Worm (Caenorhabditis elegans): ENCODE results near the gene F38H4.5.

The F38H4.5 gene

DNA sequence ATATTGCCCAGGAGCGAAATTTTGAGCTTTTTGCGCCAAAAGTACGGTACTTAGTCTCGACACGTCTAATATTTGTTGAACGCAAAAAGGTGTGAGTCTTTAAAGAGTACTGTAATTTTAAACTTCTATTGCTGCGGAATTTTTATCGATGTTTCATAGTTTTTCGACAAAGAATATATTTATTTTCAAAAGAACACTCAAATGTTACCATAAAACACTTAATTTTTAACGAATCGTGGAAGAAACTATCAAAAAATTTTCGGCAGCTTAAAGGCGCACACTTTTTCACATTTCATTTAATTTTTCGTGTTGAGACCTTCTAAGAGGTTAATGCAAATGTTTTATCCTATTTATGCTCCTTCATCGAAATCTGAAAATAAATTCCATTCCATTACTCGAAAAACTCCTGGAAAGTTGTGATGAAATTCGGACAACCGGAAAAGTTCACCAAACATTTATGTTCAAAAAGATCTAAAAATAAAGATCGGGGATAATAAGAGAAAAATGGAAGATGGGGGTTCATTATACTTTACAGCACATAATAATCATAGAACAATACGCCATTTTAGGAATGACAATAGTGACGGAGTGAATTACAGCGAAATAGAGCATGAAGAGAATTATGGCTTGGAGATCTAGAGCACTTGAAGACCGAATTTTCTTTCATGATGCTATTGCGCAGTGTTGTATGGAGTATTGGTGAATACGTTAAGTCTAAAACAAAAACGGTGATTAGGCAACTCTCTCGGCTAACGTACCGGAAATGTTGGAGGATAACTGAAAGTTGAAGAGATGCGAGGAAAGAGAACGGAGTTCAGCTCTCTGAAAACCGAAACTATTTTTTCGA is 31.7 kb upstream of the F38H4.5 start:
- peak; percentile 42 for TF ChIP-seq rbr-2 (tag; optimal IDR thresholded peaks at IDR 0.05)
- 0 out of 2 replicates have a peak, but pooled peaks have one; percentile 44 for TF ChIP-seq Y105C5A.15 (GFP tag; IDR thresholded peaks at IDR 0.05)
- TF ChIP-seq nhr-41 (GFP tag; IDR thresholded peaks at IDR 0.05), result no peak
- peak; percentile 82 for TF ChIP-seq ama-1 (optimal IDR thresholded peaks at IDR 0.05)
- no peak for TF ChIP-seq mxl-3 (GFP tag; optimal IDR thresholded peaks at IDR 0.05)
- TF ChIP-seq duxl-1 (tag; optimal IDR thresholded peaks at IDR 0.05; ENCODE audit: poor library complexity), result peak; percentile 30
- TF ChIP-seq F49E8.2 (tag; optimal IDR thresholded peaks at IDR 0.05; ENCODE audit: borderline replicate concordance), result peak; percentile 67
- TF ChIP-seq saeg-2 (GFP tag; IDR thresholded peaks at IDR 0.05), result 0 out of 2 replicates have a peak, but pooled peaks have one; percentile 18
- no peak for TF ChIP-seq F44E2.7 (GFP tag; IDR thresholded peaks at IDR 0.05)
- peak; percentile 44 for TF ChIP-seq lin-13 (GFP tag; optimal IDR thresholded peaks at IDR 0.05)
- TF ChIP-seq hmg-1.1 (GFP tag; IDR thresholded peaks at IDR 0.05), result no peak
- TF ChIP-seq lin-39 (tag; optimal IDR thresholded peaks at IDR 0.05), result no peak
- TF ChIP-seq nhr-6 (tag; optimal IDR thresholded peaks at IDR 0.05), result no peak
- no peak for TF ChIP-seq mep-1 (tag; optimal IDR thresholded peaks at IDR 0.05)
- TF ChIP-seq hif-1 (tag; optimal IDR thresholded peaks at IDR 0.05), result no peak
- peak; percentile 3 for TF ChIP-seq unc-130 (GFP tag; optimal IDR thresholded peaks at IDR 0.05)
- no peak for TF ChIP-seq nhr-48 (tag; optimal IDR thresholded peaks at IDR 0.05)
- no peak for TF ChIP-seq Y75B8A.6 (GFP tag; IDR thresholded peaks at IDR 0.05)
- TF ChIP-seq aha-1 (tag), result peak; percentile 54
- TF ChIP-seq ceh-82 (tag; optimal IDR thresholded peaks at IDR 0.05), result no peak
- TF ChIP-seq ceh-44 (GFP tag; IDR thresholded peaks at IDR 0.05), result no peak
- no peak for TF ChIP-seq zip-11 (GFP tag; IDR thresholded peaks at IDR 0.05)
- TF ChIP-seq cey-2 (tag; optimal IDR thresholded peaks at IDR 0.05; ENCODE audit: borderline replicate concordance, insufficient read depth), result no peak
- TF ChIP-seq Y5F2A.4 (GFP tag; optimal IDR thresholded peaks at IDR 0.05), result peak; percentile 17
- no peak for TF ChIP-seq aly-2 (tag; optimal IDR thresholded peaks at IDR 0.05)
- no peak for TF ChIP-seq nhr-28 (tag; optimal IDR thresholded peaks at IDR 0.05)
- TF ChIP-seq F37D6.2 (tag; optimal IDR thresholded peaks at IDR 0.05), result no peak
- peak; percentile 11 for TF ChIP-seq hlh-11 (tag; optimal IDR thresholded peaks at IDR 0.05)
- TF ChIP-seq dve-1 (tag; optimal IDR thresholded peaks at IDR 0.05; ENCODE audit: insufficient read depth), result peak; percentile 20
- no peak for TF ChIP-seq ces-1 (GFP tag; optimal IDR thresholded peaks at IDR 0.05)
- no peak for TF ChIP-seq hlh-30 (tag; optimal IDR thresholded peaks at IDR 0.05; ENCODE audit: insufficient read depth)
- TF ChIP-seq dmd-8 (GFP tag; IDR thresholded peaks at IDR 0.05), result no peak
- TF ChIP-seq ztf-7 (tag; optimal IDR thresholded peaks at IDR 0.05), result no peak
- TF ChIP-seq dmd-6 (GFP tag; IDR thresholded peaks at IDR 0.05), result no peak; the same call in 1 of the 2 replicates
- TF ChIP-seq madf-9 (GFP tag; conservative IDR thresholded peaks at IDR 0.05), result no peak
- 0 out of 4 replicates have a peak, but pooled peaks have one; percentile 4 to 13 for TF ChIP-seq madf-5 (GFP tag; IDR thresholded peaks at IDR 0.05)
- TF ChIP-seq pha-4 (GFP tag; IDR thresholded peaks at IDR 0.05), result peak; percentile 13; the same call in 1 of the 2 replicates
- TF ChIP-seq pha-4 (tag; optimal IDR thresholded peaks at IDR 0.05), result no peak
- TF ChIP-seq daf-8 (GFP tag; IDR thresholded peaks at IDR 0.05), result no peak
- TF ChIP-seq zfp-3 (GFP tag; conservative IDR thresholded peaks at IDR 0.05), result no peak; the same call in 1 of the 2 replicates
- TF ChIP-seq mes-2 (tag; optimal IDR thresholded peaks at IDR 0.05; ENCODE audit: poor library complexity, severe bottlenecking), result peak; percentile 31
- no peak for TF ChIP-seq unc-39 (tag; optimal IDR thresholded peaks at IDR 0.05)
- no peak for TF ChIP-seq nhr-11 (tag; optimal IDR thresholded peaks at IDR 0.05)
- peak; percentile 61 for TF ChIP-seq snpc-1.2 (GFP tag; IDR thresholded peaks at IDR 0.05)
- no peak for TF ChIP-seq ceh-20 (GFP tag; IDR thresholded peaks at IDR 0.05)
- TF ChIP-seq ctbp-1 (GFP tag; IDR thresholded peaks at IDR 0.05), result 0 out of 2 replicates have a peak, but pooled peaks have one; percentile 33
- no peak for TF ChIP-seq ZK546.5 (tag; optimal IDR thresholded peaks at IDR 0.05)
- no peak for TF ChIP-seq gei-8 (GFP tag; optimal IDR thresholded peaks at IDR 0.05)
- TF ChIP-seq arid-1 (GFP tag; conservative IDR thresholded peaks at IDR 0.05), result peak; percentile 22; the same call in 1 of the 2 replicates

Measured in whole organism, L4 larva.